Worm (Caenorhabditis elegans): ENCODE results near the gene B0280.7.

DNA sequence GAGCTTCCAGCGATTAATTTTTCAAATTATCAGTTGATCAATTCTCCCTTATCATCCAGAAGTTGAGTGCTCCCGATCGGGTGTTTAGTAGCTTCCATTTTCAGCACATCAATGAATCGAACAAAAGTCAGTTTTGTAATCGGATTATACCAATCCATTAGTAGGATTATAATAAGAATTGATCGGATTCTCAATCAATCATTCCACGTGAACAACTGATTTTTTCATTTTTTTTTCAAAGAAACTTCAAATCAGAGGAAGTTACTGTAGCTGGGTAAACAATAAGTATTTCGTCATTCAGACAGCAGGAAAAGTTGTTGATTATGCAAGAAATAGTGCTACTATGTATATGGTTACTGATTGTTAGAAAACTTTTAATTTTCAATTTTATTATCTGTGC, 4.8 kb downstream of the B0280.7 start:
- TF ChIP-seq Y55F3AM.14 (GFP tag; optimal IDR thresholded peaks at IDR 0.05) (no peak), lsy-2 (tag; optimal IDR thresholded peaks at IDR 0.05) (no peak), ama-1 (optimal IDR thresholded peaks at IDR 0.05) (no peak), nhr-77 (tag; optimal IDR thresholded peaks at IDR 0.05) (no peak)
